Fruit fly (Drosophila melanogaster) whole organism, embryonic: ENCODE results near the gene Hsp83.
A peak's percentile ranks its signal among the peaks of the same experiment; 100 is the strongest.

Experiments
- ATbp ChIP-seq: fragments of 200-800 bp; sonication (Bioruptor generic); optimal IDR thresholded peaks from 2 replicates; lab custom pipeline; 2017; ENCODE audit warnings: missing biosample characterization, mild to moderate bottlenecking, missing genetic modification characterization, missing genetic modification reagents
- Aef1 ChIP-seq: fragments of 200-800 bp; sonication (Bioruptor generic); IDR thresholded peaks from 3 replicates; pipeline ENCODE4 v1.3.6; 2022; ENCODE audit warnings: missing biosample characterization, missing genetic modification characterization
- CG11560 ChIP-seq: fragments of 200-800 bp; sonication (Bioruptor generic); IDR thresholded peaks from 3 replicates; pipeline ENCODE4 v1.3.6; 2022; ENCODE audit warnings: missing biosample characterization, missing genetic modification characterization
- CG13775 ChIP-seq: fragments of 200-800 bp; sonication (Bioruptor generic); optimal IDR thresholded peaks from 3 replicates; lab custom pipeline; 2017; ENCODE audit warnings: missing biosample characterization, mild to moderate bottlenecking, missing genetic modification characterization
- CG14710 ChIP-seq: fragments of 200-800 bp; sonication (Bioruptor generic); optimal IDR thresholded peaks from 3 replicates; lab custom pipeline; 2019; ENCODE audit warnings: missing biosample characterization, mild to moderate bottlenecking, missing genetic modification characterization, moderate library complexity
- CG1529 ChIP-seq: fragments of 200-800 bp; sonication (Bioruptor generic); optimal IDR thresholded peaks from 3 replicates; lab custom pipeline; 2018; ENCODE audit warnings: missing biosample characterization, missing genetic modification characterization
- CG1792 ChIP-seq: fragments of 200-800 bp; sonication (Bioruptor generic); optimal IDR thresholded peaks from 2 replicates; lab custom pipeline; 2016; ENCODE audit warnings: missing biosample characterization, missing genetic modification characterization
- CG2120 ChIP-seq: fragments of 200-800 bp; sonication (Bioruptor generic); optimal IDR thresholded peaks from 3 replicates; lab custom pipeline; 2016; ENCODE audit warnings: missing biosample characterization, missing genetic modification characterization
- CG32532 ChIP-seq: fragments of 200-800 bp; sonication (Bioruptor generic); IDR thresholded peaks from 2 replicates; pipeline ENCODE4 v1.3.6; 2022; ENCODE audit warnings: missing biosample characterization, missing genetic modification characterization
- CG4404 ChIP-seq: fragments of 200-800 bp; sonication (Bioruptor generic); IDR thresholded peaks from 2 replicates; pipeline ENCODE4 v1.3.6; 2022; ENCODE audit warnings: missing biosample characterization, missing genetic modification characterization
- CG4820 ChIP-seq: fragments of 200-800 bp; sonication (Bioruptor generic); optimal IDR thresholded peaks from 3 replicates; lab custom pipeline; 2016; ENCODE audit warnings: missing biosample characterization, missing genetic modification characterization
- CG6813 ChIP-seq: fragments of 200-800 bp; sonication (Bioruptor generic); optimal IDR thresholded peaks from 2 replicates; lab custom pipeline; 2017; ENCODE audit warnings: missing biosample characterization, missing genetic modification characterization, mild to moderate bottlenecking, moderate library complexity, missing genetic modification reagents
- CG7745 ChIP-seq: fragments of 200-800 bp; sonication (Bioruptor generic); optimal IDR thresholded peaks from 2 replicates; lab custom pipeline; 2018; ENCODE audit warnings: missing biosample characterization, mild to moderate bottlenecking, missing genetic modification characterization, moderate library complexity
- CG8089 ChIP-seq: fragments of 200-800 bp; sonication (Bioruptor generic); optimal IDR thresholded peaks from 3 replicates; lab custom pipeline; 2016; ENCODE audit warnings: missing biosample characterization, missing genetic modification characterization
- CG8359 ChIP-seq: fragments of 200-800 bp; sonication (Bioruptor generic); optimal IDR thresholded peaks from 2 replicates; lab custom pipeline; 2017; ENCODE audit warnings: missing biosample characterization, mild to moderate bottlenecking, missing genetic modification characterization, borderline replicate concordance
- CG8924 ChIP-seq: fragments of 200-800 bp; optimal IDR thresholded peaks from 3 replicates; lab custom pipeline; 2019; ENCODE audit warnings: missing biosample characterization, mild to moderate bottlenecking, missing genetic modification characterization, moderate library complexity
- CG8944 ChIP-seq: fragments of 200-800 bp; sonication (Bioruptor generic); optimal IDR thresholded peaks from 3 replicates; lab custom pipeline; 2016; ENCODE audit warnings: missing biosample characterization, missing genetic modification characterization
- CG9609 ChIP-seq: fragments of 200-800 bp; sonication (Bioruptor generic); optimal IDR thresholded peaks from 3 replicates; lab custom pipeline; 2016; ENCODE audit warnings: missing biosample characterization, missing genetic modification characterization
- CG9727 ChIP-seq: fragments of 200-800 bp; sonication (Bioruptor generic); optimal IDR thresholded peaks from 3 replicates; lab custom pipeline; 2017; ENCODE audit warnings: missing biosample characterization, mild to moderate bottlenecking, missing genetic modification characterization
- Camta ChIP-seq: fragments of 200-800 bp; sonication (Bioruptor generic); optimal IDR thresholded peaks from 2 replicates; lab custom pipeline; 2016; ENCODE audit warnings: missing biosample characterization, missing genetic modification characterization
- Dp ChIP-seq: fragments of 200-800 bp; sonication (Bioruptor generic); optimal IDR thresholded peaks from 2 replicates; lab custom pipeline; 2018; ENCODE audit warnings: missing biosample characterization, mild to moderate bottlenecking, missing genetic modification characterization, moderate library complexity
- ERR ChIP-seq: fragments of 200-800 bp; sonication (Bioruptor generic); optimal IDR thresholded peaks from 2 replicates; lab custom pipeline; 2016; ENCODE audit warnings: missing biosample characterization, missing genetic modification characterization
- Fer1 ChIP-seq: fragments of 200-800 bp; sonication (Bioruptor generic); optimal IDR thresholded peaks from 2 replicates; lab custom pipeline; 2017; ENCODE audit warnings: missing biosample characterization, mild to moderate bottlenecking, missing genetic modification characterization
- HLHmδ ChIP-seq: fragments of 200-800 bp; sonication (Bioruptor generic); optimal IDR thresholded peaks from 2 replicates; lab custom pipeline; 2018; ENCODE audit warnings: missing biosample characterization, mild to moderate bottlenecking, missing genetic modification characterization, moderate library complexity
- Optix ChIP-seq: fragments of 200-800 bp; sonication (Bioruptor generic); IDR thresholded peaks from 3 replicates; pipeline ENCODE4 v1.3.6; 2022; ENCODE audit warnings: missing biosample characterization, missing genetic modification characterization
- Ptx1 ChIP-seq: fragments of 200-800 bp; sonication (Bioruptor generic); IDR thresholded peaks from 2 replicates; pipeline ENCODE4 v1.3.6; 2022; ENCODE audit warnings: missing biosample characterization, missing genetic modification characterization
- Spps ChIP-seq: fragments of 200-800 bp; sonication (Bioruptor generic); optimal IDR thresholded peaks from 2 replicates; lab custom pipeline; 2018; ENCODE audit warnings: missing biosample characterization, mild to moderate bottlenecking, missing genetic modification characterization
- Ssrp ChIP-seq: fragments of 200-800 bp; sonication (Bioruptor generic); optimal IDR thresholded peaks from 2 replicates; lab custom pipeline; 2018; ENCODE audit warnings: missing biosample characterization, mild to moderate bottlenecking, missing genetic modification characterization, moderate library complexity
- Usf ChIP-seq: fragments of 200-800 bp; sonication (Bioruptor generic); optimal IDR thresholded peaks from 2 replicates; lab custom pipeline; 2017; ENCODE audit warnings: missing genotype, missing biosample characterization, missing genetic modification characterization
- amos ChIP-seq: fragments of 200-800 bp; sonication (Bioruptor generic); IDR thresholded peaks from 2 replicates; pipeline ENCODE4 v1.3.6; 2022; ENCODE audit warnings: missing biosample characterization, missing genetic modification characterization; ENCODE audit not compliant: partially characterized antibody
- cas ChIP-seq: fragments of 200-800 bp; sonication (Bioruptor generic); IDR thresholded peaks from 2 replicates; pipeline ENCODE4 v1.3.6; 2022; ENCODE audit warnings: missing biosample characterization, missing genetic modification characterization
- chm ChIP-seq: fragments of 200-800 bp; sonication (Bioruptor generic); IDR thresholded peaks from 2 replicates; pipeline ENCODE4 v1.3.6; 2022; ENCODE audit warnings: missing biosample characterization, missing genetic modification characterization
- corto ChIP-seq: fragments of 200-800 bp; sonication (Bioruptor generic); optimal IDR thresholded peaks from 2 replicates; lab custom pipeline; 2016; ENCODE audit warnings: missing biosample characterization, mild to moderate bottlenecking, missing genetic modification characterization, moderate library complexity
- dmrt11E ChIP-seq: fragments of 200-800 bp; sonication (Bioruptor generic); optimal IDR thresholded peaks from 3 replicates; lab custom pipeline; 2018; ENCODE audit warnings: missing biosample characterization, mild to moderate bottlenecking, missing genetic modification characterization, moderate library complexity
- fd3F ChIP-seq: fragments of 200-800 bp; sonication (Bioruptor generic); optimal IDR thresholded peaks from 2 replicates; lab custom pipeline; 2018; ENCODE audit warnings: missing biosample characterization, mild to moderate bottlenecking, missing genetic modification characterization, moderate library complexity
- jigr1 ChIP-seq: fragments of 200-800 bp; sonication (Bioruptor generic); IDR thresholded peaks from 3 replicates; pipeline ENCODE4 v1.3.6; 2022; ENCODE audit warnings: missing biosample characterization, missing genetic modification characterization
- lov ChIP-seq, 2 experiments: fragments of 200-800 bp in 1 of 2; fragments of >200 bp in 1 of 2; sonication (Bioruptor generic) in 1 of 2; IDR thresholded peaks in 1 of 2; optimal IDR thresholded peaks in 1 of 2; 2 replicates in 1 of 2; 3 replicates in 1 of 2; pipeline versions ENCODE4 v1.3.6 to Lab custom; 2017 to 2022; ENCODE audit warnings: missing biosample characterization in 1 of 2, missing genetic modification characterization in 1 of 2
- nau ChIP-seq: fragments of 200-800 bp; sonication (Bioruptor generic); optimal IDR thresholded peaks from 3 replicates; lab custom pipeline; 2017; ENCODE audit warnings: missing biosample characterization, mild to moderate bottlenecking, missing genetic modification characterization, missing genetic modification reagents
- pan ChIP-seq, 4 experiments: fragments of >200 bp in 3 of 4; fragments of 200-800 bp in 1 of 4; sonication (Bioruptor generic) in 1 of 4; optimal IDR thresholded peaks in 3 of 4; IDR thresholded peaks in 1 of 4; 2 replicates each; pipeline versions ENCODE4 v1.3.6 to Lab custom; 2017 to 2022; ENCODE audit warnings: missing biosample characterization in 2 of 4, missing genetic modification characterization in 2 of 4, mixed read lengths in 1 of 4
- pnt ChIP-seq: fragments of 200-800 bp; sonication (Bioruptor generic); optimal IDR thresholded peaks from 3 replicates; lab custom pipeline; 2016; ENCODE audit warnings: missing biosample characterization, missing genetic modification characterization
- ranshi ChIP-seq: fragments of 200-800 bp; sonication (Bioruptor generic); IDR thresholded peaks from 2 replicates; pipeline ENCODE4 v1.3.6; 2022; ENCODE audit warnings: missing biosample characterization, missing genetic modification characterization
- sisA ChIP-seq: fragments of 200-800 bp; sonication (Bioruptor generic); IDR thresholded peaks from 2 replicates; pipeline ENCODE4 v1.3.6; 2022; ENCODE audit warnings: missing biosample characterization, missing genetic modification characterization
- stc ChIP-seq: fragments of 200-800 bp; sonication (Bioruptor generic); IDR thresholded peaks from 2 replicates; pipeline ENCODE4 v1.3.6; 2022; ENCODE audit warnings: missing biosample characterization, missing genetic modification characterization
- toy ChIP-seq: fragments of 200-800 bp; sonication (Bioruptor generic); IDR thresholded peaks from 2 replicates; pipeline ENCODE4 v1.3.6; 2022; ENCODE audit warnings: missing biosample characterization, missing genetic modification characterization

Gene Hsp83

dm6 chr3L:3179474-3179873, 13.3 kb upstream of the Hsp83 start (continued):
- TF ChIP-seq amos (no peak), CG7745 (tag; lab: Kevin White, UChicago) (no peak), Dp (no peak), CG32532 (peak; percentile 89), nau (no peak), chm (GFP tag; lab: Robert Waterston, UW) (peak; percentile 88), CG2120 (peak; percentile 87), jigr1 (GFP tag; lab: Robert Waterston, UW) (peak; percentile 23; the same call in 1 of the 3 replicates), sisA (GFP tag; lab: Robert Waterston, UW) (peak; percentile 84), CG8089 (GFP tag; lab: Kevin White, UChicago) (peak; percentile 61), corto (GFP tag; lab: Kevin White, UChicago) (peak; percentile 77), CG1792 (peak; percentile 58), CG8359 (GFP tag; lab: Kevin White, UChicago) (peak; percentile 79), cas (GFP tag; lab: Robert Waterston, UW) (peak; percentile 83), ATbp (GFP tag; lab: Kevin White, UChicago) (peak; percentile 80), fd3F (GFP tag; lab: Kevin White, UChicago) (peak; percentile 80), Camta (peak; percentile 82), stc (GFP tag; lab: Robert Waterston, UW) (peak; percentile 85), CG14710 (peak; percentile 83), pnt (GFP tag; lab: Kevin White, UChicago) (peak; percentile 70), lov (optimal IDR thresholded peaks at IDR 0.05; lab: Kevin White, UChicago) (no peak), lov (GFP tag; IDR thresholded peaks at IDR 0.05; lab: Robert Waterston, UW) (peak; percentile 79; the same call in 1 of the 3 replicates), CG8944 (GFP tag; lab: Kevin White, UChicago) (peak; percentile 22), ERR (GFP tag; lab: Kevin White, UChicago) (peak; percentile 62), pan (optimal IDR thresholded peaks at IDR 0.05; lab: Kevin White, UChicago) (no peak), pan (GFP tag; optimal IDR thresholded peaks at IDR 0.05 in 1 of 2, IDR thresholded peaks at IDR 0.05 in 1 of 2) (peak in 1 of 2 experiments; percentile 92)

DNA sequence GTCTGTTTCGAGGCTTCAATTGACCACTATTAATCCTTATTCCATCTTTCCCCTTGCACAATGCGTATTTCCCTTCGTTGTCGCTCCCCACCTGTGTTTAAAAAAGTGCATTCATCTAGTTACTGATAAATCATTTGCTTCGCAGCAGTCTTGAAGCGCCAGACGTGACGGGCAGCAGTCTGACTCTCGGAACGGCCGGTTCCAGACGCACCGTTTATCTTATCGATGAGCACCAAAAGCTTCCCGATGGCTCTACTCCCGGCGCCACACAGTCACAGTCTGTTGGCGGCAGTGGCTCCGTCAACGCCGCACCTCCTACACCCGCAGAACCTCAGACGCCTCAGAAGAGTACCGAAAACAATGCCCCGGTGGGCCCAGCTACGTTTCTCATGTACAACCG, 8.7 kb upstream of the Hsp83 start, which contains the start of gene CG42494:
TSS of gene CG42494 (plus strand) at position 301 of the 400 bp plus-strand sequence.
- TF ChIP-seq HLHmδ (GFP tag; lab: Kevin White, UChicago) (no peak), CG6813 (GFP tag; lab: Kevin White, UChicago) (no peak)

- no peak for TF ChIP-seq CG1529
- TF ChIP-seq CG9727 (GFP tag; lab: Kevin White, UChicago) = no peak
- no peak for TF ChIP-seq ranshi (GFP tag; lab: Robert Waterston, UW)
- TF ChIP-seq CG9609 (GFP tag; lab: Kevin White, UChicago) = no peak
- no peak for TF ChIP-seq Usf (GFP tag; lab: Kevin White, UChicago)
- no peak for TF ChIP-seq CG11560 (tag; lab: Robert Waterston, UW)
- no peak for TF ChIP-seq CG8924 (tag; lab: Kevin White, UChicago)
- TF ChIP-seq Ptx1 (GFP tag; lab: Robert Waterston, UW) = no peak
- TF ChIP-seq dmrt11E (tag; lab: Kevin White, UChicago) = no peak
- no peak for TF ChIP-seq Fer1 (GFP tag; lab: Kevin White, UChicago)
- TF ChIP-seq Ssrp (tag; lab: Kevin White, UChicago) = no peak
- TF ChIP-seq Optix (GFP tag; lab: Robert Waterston, UW) = no peak
- TF ChIP-seq CG4820 (GFP tag; lab: Kevin White, UChicago) = no peak
- TF ChIP-seq Spps (tag; lab: Kevin White, UChicago) = no peak
- TF ChIP-seq CG4404 = no peak
- TF ChIP-seq toy = no peak
- no peak for TF ChIP-seq Aef1 (GFP tag; lab: Robert Waterston, UW)
- no peak for TF ChIP-seq CG13775
- TF ChIP-seq, all 482 proteins: peak for 0
Measured at dm6 chr3L:3186364-3186763, 6.4 kb upstream of the Hsp83 start, which contains the start of gene CG32284. Gene CG32284, plus strand, starts transcription at chr3L:3186664.
